Fruit fly (Drosophila melanogaster): Measurements from ENCODE around the gene vari.

The vari gene

DNA sequence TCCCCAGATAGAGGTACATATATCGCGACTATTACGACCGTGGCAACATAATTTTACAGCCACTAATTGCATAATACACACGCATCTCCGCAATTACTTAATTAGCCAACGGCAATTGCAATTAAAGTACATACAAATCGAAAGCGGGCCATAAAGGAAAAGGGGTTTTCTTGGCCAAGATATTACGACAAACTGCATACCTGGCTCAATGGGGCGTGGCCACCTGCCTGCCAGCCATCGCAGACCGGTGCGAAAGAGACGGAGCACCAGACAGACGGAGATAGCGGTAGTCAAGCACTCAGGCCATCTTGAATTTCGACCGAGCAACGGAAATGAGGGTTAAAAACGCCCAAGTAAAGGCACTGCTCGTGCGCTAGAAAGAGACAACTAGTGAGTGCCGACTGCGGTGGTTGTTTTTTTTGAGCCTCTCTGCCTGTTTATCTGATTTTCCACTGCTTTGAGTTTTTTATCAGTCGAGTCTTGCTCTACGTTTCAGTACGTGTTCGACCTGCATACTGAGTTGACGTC lies 26.5 kb downstream of the vari start, which contains the start of gene cad (continued):
- no peak for TF ChIP-seq CG15336 (GFP tag; IDR thresholded peaks at IDR 0.05)
- TF ChIP-seq Eip93F (GFP tag; optimal IDR thresholded peaks at IDR 0.05), result no peak
- no peak for TF ChIP-seq CG10669 (GFP tag; optimal IDR thresholded peaks at IDR 0.05)
- peak; percentile 51 for TF ChIP-seq CG11762 (GFP tag; optimal IDR thresholded peaks at IDR 0.05; ENCODE audit: insufficient read depth)
- no peak for TF ChIP-seq Lpt (GFP tag; optimal IDR thresholded peaks at IDR 0.05)
- TF ChIP-seq fd59A (GFP tag; optimal IDR thresholded peaks at IDR 0.05), result no peak
- no peak for TF ChIP-seq Eip78C (GFP tag)
- no peak for TF ChIP-seq topi (GFP tag; optimal IDR thresholded peaks at IDR 0.05)
- TF ChIP-seq CG8632 (GFP tag; optimal IDR thresholded peaks at IDR 0.05), result peak; percentile 35
- TF ChIP-seq OdsH (GFP tag; optimal IDR thresholded peaks at IDR 0.05), result peak; percentile 19
- peak; percentile 36 for TF ChIP-seq achi (GFP tag; optimal IDR thresholded peaks at IDR 0.05)
- no peak for TF ChIP-seq dac (GFP tag; optimal IDR thresholded peaks at IDR 0.05)
- TF ChIP-seq Sox14 (GFP tag; optimal IDR thresholded peaks at IDR 0.05), result peak; percentile 14

DNA sequence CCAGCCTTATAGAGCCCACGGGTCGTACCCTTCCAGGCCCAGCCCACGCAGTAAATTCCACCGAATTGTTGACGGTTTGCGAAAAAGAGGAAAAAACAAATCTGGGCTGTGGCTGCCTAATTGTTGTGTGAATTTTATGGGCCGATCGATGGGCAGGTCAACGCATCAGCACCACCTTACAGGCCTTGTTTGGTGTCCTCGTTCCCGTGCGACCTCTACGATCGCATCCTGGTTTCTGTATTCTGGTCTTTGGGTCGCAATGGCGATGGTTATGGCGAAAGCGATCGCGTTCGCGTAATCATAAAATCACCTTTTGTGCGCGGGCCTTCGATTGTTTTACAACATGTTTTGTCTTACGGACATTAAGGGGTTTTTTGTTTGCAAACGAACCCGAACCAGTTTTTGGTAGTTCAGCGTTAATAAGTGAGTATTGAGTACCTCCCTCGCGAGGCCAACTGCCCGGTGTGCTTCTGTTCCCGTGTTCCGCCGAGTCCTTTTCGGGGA lies 28.2 kb downstream of the vari start:
- TF ChIP-seq Ets96B (tag; optimal IDR thresholded peaks at IDR 0.05), result no peak
- no peak for TF ChIP-seq acj6 (GFP tag; optimal IDR thresholded peaks at IDR 0.05)
- TF ChIP-seq cyc (GFP tag; optimal IDR thresholded peaks at IDR 0.05), result no peak
- TF ChIP-seq vri (GFP tag; optimal IDR thresholded peaks at IDR 0.05), result no peak
- TF ChIP-seq CG8632 (GFP tag; optimal IDR thresholded peaks at IDR 0.05), result no peak
- TF ChIP-seq Blimp-1 (GFP tag; optimal IDR thresholded peaks at IDR 0.05), result no peak
- no peak for TF ChIP-seq Met (GFP tag; optimal IDR thresholded peaks at IDR 0.05)
- no peak for TF ChIP-seq CG6163 (GFP tag; IDR thresholded peaks at IDR 0.05)
- TF ChIP-seq ss (GFP tag; optimal IDR thresholded peaks at IDR 0.05), result no peak
- TF ChIP-seq Sox15 (GFP tag; optimal IDR thresholded peaks at IDR 0.05), result no peak

DNA sequence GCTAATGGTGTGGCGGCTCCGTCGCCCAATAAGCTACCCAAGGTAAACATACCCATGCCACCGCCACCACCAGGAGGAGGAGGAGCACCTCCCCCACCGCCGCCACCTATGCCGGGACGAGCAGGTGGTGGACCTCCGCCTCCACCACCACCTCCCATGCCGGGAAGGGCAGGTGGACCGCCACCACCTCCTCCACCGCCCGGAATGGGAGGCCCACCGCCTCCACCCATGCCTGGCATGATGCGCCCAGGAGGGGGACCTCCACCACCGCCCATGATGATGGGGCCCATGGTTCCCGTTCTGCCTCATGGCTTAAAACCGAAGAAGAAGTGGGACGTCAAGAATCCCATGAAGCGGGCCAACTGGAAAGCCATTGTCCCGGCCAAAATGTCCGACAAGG lies 32.2 kb downstream of the vari start:
- TF ChIP-seq CG8119 (GFP tag; IDR thresholded peaks at IDR 0.05), result no peak
- TF ChIP-seq Met (GFP tag; optimal IDR thresholded peaks at IDR 0.05), result no peak
- no peak for TF ChIP-seq acj6 (GFP tag; optimal IDR thresholded peaks at IDR 0.05)
- no peak for TF ChIP-seq net (GFP tag; optimal IDR thresholded peaks at IDR 0.05)
- no peak for TF ChIP-seq CG1621 (tag; optimal IDR thresholded peaks at IDR 0.05)
- no peak for TF ChIP-seq Ets21C (GFP tag; optimal IDR thresholded peaks at IDR 0.05)
- TF ChIP-seq Eip78C (GFP tag), result no peak
- no peak for TF ChIP-seq CG8319 (GFP tag; optimal IDR thresholded peaks at IDR 0.05)
- TF ChIP-seq Blimp-1 (GFP tag; optimal IDR thresholded peaks at IDR 0.05), result no peak

DNA sequence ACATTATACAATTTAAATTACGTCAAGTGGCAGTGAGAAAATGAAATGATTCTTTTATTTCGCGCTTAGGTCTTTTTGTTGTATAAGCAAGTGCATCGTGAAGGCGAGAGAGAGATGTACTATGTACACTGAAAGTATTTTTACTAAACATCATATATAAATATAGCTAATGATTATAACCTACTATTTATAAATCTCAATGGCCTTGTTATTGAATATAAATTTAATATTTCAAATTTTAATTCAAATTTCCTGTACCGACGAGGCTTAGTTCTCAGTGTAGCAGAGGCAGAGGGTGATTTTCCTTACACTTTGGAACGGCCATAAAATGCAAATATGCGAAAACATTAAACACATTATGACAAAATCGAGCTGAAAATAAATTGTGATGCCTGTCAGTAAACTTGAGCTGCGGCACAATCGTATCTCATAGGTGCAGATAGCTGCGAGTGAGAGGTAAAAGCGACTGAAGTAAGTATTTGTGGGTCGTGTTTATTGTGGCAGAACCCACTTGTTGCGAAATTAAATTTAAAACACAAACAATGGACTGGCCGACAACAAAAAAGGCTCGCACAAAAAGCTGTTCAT lies 34.8 kb downstream of the vari start:
- peak; percentile 79 for TF ChIP-seq achi (GFP tag; optimal IDR thresholded peaks at IDR 0.05)
- TF ChIP-seq eg (GFP tag; IDR thresholded peaks at IDR 0.05), result peak; percentile 86
- TF ChIP-seq Ets96B (tag; optimal IDR thresholded peaks at IDR 0.05), result peak; percentile 70
- TF ChIP-seq Blimp-1 (GFP tag; optimal IDR thresholded peaks at IDR 0.05), result peak; percentile 48
- peak; percentile 91 for TF ChIP-seq svp (GFP tag)
- TF ChIP-seq Smox (GFP tag; optimal IDR thresholded peaks at IDR 0.05), result peak; percentile 78
- peak; percentile 67 for TF ChIP-seq Sox15 (GFP tag; optimal IDR thresholded peaks at IDR 0.05)
- peak; percentile 69 for TF ChIP-seq CG8319 (GFP tag; optimal IDR thresholded peaks at IDR 0.05)
- peak; percentile 74 for TF ChIP-seq pdm3 (GFP tag; optimal IDR thresholded peaks at IDR 0.05)
- TF ChIP-seq CG16779 (tag; optimal IDR thresholded peaks at IDR 0.05), result peak; percentile 69
- TF ChIP-seq Hr39 (GFP tag; optimal IDR thresholded peaks at IDR 0.05), result peak; percentile 50
- peak; percentile 41 for TF ChIP-seq Ets21C (GFP tag; optimal IDR thresholded peaks at IDR 0.05)
- peak; percentile 86 for TF ChIP-seq CG34406 (GFP tag; optimal IDR thresholded peaks at IDR 0.05)
- TF ChIP-seq CG6163 (GFP tag; IDR thresholded peaks at IDR 0.05), result peak; percentile 86
- TF ChIP-seq CG8119 (GFP tag; IDR thresholded peaks at IDR 0.05), result peak; percentile 79
- TF ChIP-seq CG11762 (GFP tag; optimal IDR thresholded peaks at IDR 0.05; ENCODE audit: insufficient read depth), result peak; percentile 64
- TF ChIP-seq ss (GFP tag; optimal IDR thresholded peaks at IDR 0.05), result peak; percentile 58 to 74
- peak; percentile 57 for TF ChIP-seq Eip75B (GFP tag; optimal IDR thresholded peaks at IDR 0.05)
- peak; percentile 84 for TF ChIP-seq CG15336 (GFP tag; IDR thresholded peaks at IDR 0.05)
- TF ChIP-seq Eip93F (GFP tag; optimal IDR thresholded peaks at IDR 0.05), result peak; percentile 55
- peak; percentile 75 for TF ChIP-seq CG32006 (GFP tag; optimal IDR thresholded peaks at IDR 0.05)
- TF ChIP-seq CG11294 (GFP tag; IDR thresholded peaks at IDR 0.05), result peak; percentile 76
- TF ChIP-seq Sox102F (GFP tag; optimal IDR thresholded peaks at IDR 0.05), result peak; percentile 77
- TF ChIP-seq CG6854 (GFP tag; optimal IDR thresholded peaks at IDR 0.05), result peak; percentile 60
- peak; percentile 74 for TF ChIP-seq CG3032 (tag; optimal IDR thresholded peaks at IDR 0.05)
- no peak for TF ChIP-seq fkh (GFP tag; optimal IDR thresholded peaks at IDR 0.05)
- peak; percentile 0 for TF ChIP-seq dac (GFP tag; optimal IDR thresholded peaks at IDR 0.05)
- peak; percentile 80 for TF ChIP-seq CG10669 (GFP tag; optimal IDR thresholded peaks at IDR 0.05)
- TF ChIP-seq esn (GFP tag; optimal IDR thresholded peaks at IDR 0.05), result peak; percentile 86
- peak; percentile 95 for TF ChIP-seq Eip78C (GFP tag)
- peak; percentile 85 for TF ChIP-seq acj6 (GFP tag; optimal IDR thresholded peaks at IDR 0.05)
